Fruit fly (Drosophila melanogaster) whole organism, embryonic: ENCODE measurements around the gene APC4.

ENCODE experiments used
- CG14710 ChIP-seq: fragments of 200-800 bp; sonication (Bioruptor generic); optimal IDR thresholded peaks from 3 replicates; lab custom pipeline; 2019; ENCODE audit warnings: missing biosample characterization, mild to moderate bottlenecking, missing genetic modification characterization, moderate library complexity
- CG18262 ChIP-seq: fragments of 200-800 bp; optimal IDR thresholded peaks from 3 replicates; lab custom pipeline; 2019; ENCODE audit warnings: missing biosample characterization, mild to moderate bottlenecking, missing genetic modification characterization, moderate library complexity
- CG34376 ChIP-seq: fragments of 200-800 bp; sonication (Bioruptor generic); optimal IDR thresholded peaks from 2 replicates; lab custom pipeline; 2018; ENCODE audit warnings: missing biosample characterization, mild to moderate bottlenecking, missing genetic modification characterization
- Elba2 ChIP-seq: fragments of 200-800 bp; sonication (Bioruptor generic); optimal IDR thresholded peaks from 3 replicates; lab custom pipeline; 2016; ENCODE audit warnings: missing biosample characterization, missing genetic modification characterization
- TFAM ChIP-seq: fragments of 200-800 bp; sonication (Bioruptor generic); optimal IDR thresholded peaks from 2 replicates; lab custom pipeline; 2017; ENCODE audit warnings: missing biosample characterization, missing genetic modification characterization, inconsistent platforms
- Xbp1 ChIP-seq: fragments of 200-800 bp; sonication (Bioruptor generic); optimal IDR thresholded peaks from 3 replicates; lab custom pipeline; 2016; ENCODE audit warnings: missing biosample characterization, mild to moderate bottlenecking, missing genetic modification characterization
- danr ChIP-seq: fragments of 200-800 bp; sonication (Bioruptor generic); IDR thresholded peaks from 2 replicates; pipeline ENCODE4 v1.3.6; 2022; ENCODE audit warnings: missing biosample characterization, missing genetic modification characterization
- grau ChIP-seq: fragments of 200-800 bp; optimal IDR thresholded peaks from 3 replicates; lab custom pipeline; 2019; ENCODE audit warnings: missing biosample characterization, mild to moderate bottlenecking, missing genetic modification characterization, moderate library complexity
- nau ChIP-seq: fragments of 200-800 bp; sonication (Bioruptor generic); optimal IDR thresholded peaks from 3 replicates; lab custom pipeline; 2017; ENCODE audit warnings: missing biosample characterization, mild to moderate bottlenecking, missing genetic modification characterization, missing genetic modification reagents
- pan ChIP-seq, 4 experiments: fragments of >200 bp in 3 of 4; fragments of 200-800 bp in 1 of 4; sonication (Bioruptor generic) in 1 of 4; optimal IDR thresholded peaks in 3 of 4; IDR thresholded peaks in 1 of 4; 2 replicates each; pipeline versions ENCODE4 v1.3.6 to Lab custom; 2017 to 2022; ENCODE audit warnings: missing biosample characterization in 2 of 4, missing genetic modification characterization in 2 of 4, mixed read lengths in 1 of 4

DNA sequence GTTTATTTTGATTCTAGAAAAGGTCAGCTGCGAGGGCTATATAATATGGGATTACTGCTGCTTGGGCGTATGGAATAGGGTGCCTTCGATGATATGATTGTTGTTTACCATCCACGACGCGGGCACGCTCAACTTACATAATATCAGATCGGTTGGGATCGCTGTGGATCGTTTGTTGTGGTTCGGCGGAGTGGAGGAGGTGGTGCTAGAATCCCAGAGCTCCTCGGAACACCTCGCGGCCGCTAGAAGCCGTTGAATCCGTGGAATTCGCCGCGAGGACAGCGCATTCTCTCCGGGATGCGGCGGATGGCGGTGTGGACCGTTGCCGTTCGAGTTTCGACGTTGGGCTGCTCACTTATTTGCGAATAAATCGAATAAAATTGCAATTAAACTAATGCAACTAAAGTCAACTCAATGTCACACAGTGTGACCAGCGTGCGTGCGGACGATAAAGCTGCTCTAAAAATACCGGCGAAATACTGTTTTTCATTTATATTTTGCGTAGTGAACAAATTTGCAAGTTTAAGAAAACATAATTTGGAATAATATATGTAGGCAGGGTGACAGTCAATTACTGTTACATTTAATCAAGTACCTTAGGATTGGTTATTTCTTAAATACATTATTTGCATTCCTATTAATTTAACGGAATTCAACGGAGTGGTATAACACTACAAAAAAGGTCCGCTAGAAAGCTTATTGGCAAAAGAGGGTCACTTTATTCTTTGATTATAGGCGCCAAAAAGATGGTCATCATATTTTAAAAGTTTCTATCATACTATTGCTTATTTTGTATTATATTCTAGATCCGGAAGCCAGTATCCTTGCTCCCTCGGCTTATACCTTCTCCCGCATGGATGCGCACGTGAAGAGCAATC is 20.8 kb downstream of the APC4 start, which contains the start of gene CG7766:
- no peak for TF ChIP-seq pan (optimal IDR thresholded peaks at IDR 0.05; lab: Kevin White, UChicago)
- TF ChIP-seq pan (GFP tag; optimal IDR thresholded peaks at IDR 0.05 in 1 of 2, IDR thresholded peaks at IDR 0.05 in 1 of 2) = no peak
- no peak for TF ChIP-seq Elba2
- TF ChIP-seq grau = no peak
- no peak for TF ChIP-seq CG18262
- no peak for TF ChIP-seq danr (GFP tag; lab: Robert Waterston, UW)
- no peak for TF ChIP-seq CG34376 (GFP tag; lab: Kevin White, UChicago)
- TF ChIP-seq Xbp1 = no peak
- TF ChIP-seq nau (GFP tag; lab: Kevin White, UChicago) = no peak
- no peak for TF ChIP-seq TFAM (GFP tag; lab: Kevin White, UChicago)
- no peak for TF ChIP-seq CG14710
